Fruit fly (Drosophila melanogaster) whole organism, embryonic: ENCODE results near the gene CG12948.

ENCODE experiments used
- ATbp ChIP-seq: fragments of 200-800 bp; sonication (Bioruptor generic); optimal IDR thresholded peaks from 2 replicates; lab custom pipeline; 2017; ENCODE audit warnings: missing biosample characterization, mild to moderate bottlenecking, missing genetic modification characterization, missing genetic modification reagents
- Bgb ChIP-seq: fragments of 200-800 bp; sonication (Bioruptor generic); IDR thresholded peaks from 2 replicates; pipeline ENCODE4 v1.3.6; 2022; ENCODE audit warnings: missing biosample characterization, missing genetic modification characterization; ENCODE audit not compliant: partially characterized antibody
- CG10267 ChIP-seq: fragments of 200-800 bp; sonication (Bioruptor generic); optimal IDR thresholded peaks from 2 replicates; lab custom pipeline; 2018; ENCODE audit warnings: missing biosample characterization, mild to moderate bottlenecking, missing genetic modification characterization, moderate library complexity
- CG12219 ChIP-seq: fragments of 200-800 bp; sonication (Bioruptor generic); optimal IDR thresholded peaks from 3 replicates; lab custom pipeline; 2018; ENCODE audit warnings: missing biosample characterization, mild to moderate bottlenecking, missing genetic modification characterization
- CG13287 ChIP-seq: fragments of 200-800 bp; sonication (Bioruptor generic); IDR thresholded peaks from 2 replicates; pipeline ENCODE4 v1.3.6; 2022; ENCODE audit warnings: missing biosample characterization, missing genetic modification characterization; ENCODE audit not compliant: partially characterized antibody
- CG14710 ChIP-seq: fragments of 200-800 bp; sonication (Bioruptor generic); optimal IDR thresholded peaks from 3 replicates; lab custom pipeline; 2019; ENCODE audit warnings: missing biosample characterization, mild to moderate bottlenecking, missing genetic modification characterization, moderate library complexity
- CG17186 ChIP-seq: fragments of 200-800 bp; sonication (Bioruptor generic); optimal IDR thresholded peaks from 3 replicates; lab custom pipeline; 2017; ENCODE audit warnings: missing biosample characterization, missing genetic modification reagents, missing genetic modification characterization
- CG1792 ChIP-seq: fragments of 200-800 bp; sonication (Bioruptor generic); optimal IDR thresholded peaks from 2 replicates; lab custom pipeline; 2016; ENCODE audit warnings: missing biosample characterization, missing genetic modification characterization
- CG2129 ChIP-seq: fragments of 200-800 bp; sonication (Bioruptor generic); IDR thresholded peaks from 2 replicates; pipeline ENCODE4 v1.3.6; 2022; ENCODE audit warnings: missing biosample characterization, missing genetic modification characterization; ENCODE audit not compliant: partially characterized antibody
- CG30020 ChIP-seq: fragments of 200-800 bp; optimal IDR thresholded peaks from 2 replicates; lab custom pipeline; 2019; ENCODE audit warnings: missing biosample characterization, mild to moderate bottlenecking, missing genetic modification characterization, moderate library complexity
- CG31224 ChIP-seq: fragments of 200-800 bp; sonication (Bioruptor generic); IDR thresholded peaks from 2 replicates; pipeline ENCODE4 v1.3.6; 2022; ENCODE audit warnings: missing biosample characterization, missing genetic modification characterization
- CG34422 ChIP-seq: fragments of 200-800 bp; sonication (Bioruptor generic); IDR thresholded peaks from 3 replicates; pipeline ENCODE4 v1.3.6; 2022; ENCODE audit warnings: missing biosample characterization, missing genetic modification characterization
- CG3838 ChIP-seq: fragments of 200-800 bp; sonication (Bioruptor generic); optimal IDR thresholded peaks from 3 replicates; lab custom pipeline; 2016; ENCODE audit warnings: missing biosample characterization, missing genetic modification characterization
- CG3995 ChIP-seq: fragments of 200-800 bp; sonication (Bioruptor generic); optimal IDR thresholded peaks from 3 replicates; lab custom pipeline; 2016; ENCODE audit warnings: missing biosample characterization, missing genetic modification characterization
- CG4360 ChIP-seq: fragments of 200-800 bp; sonication (Bioruptor generic); IDR thresholded peaks from 2 replicates; pipeline ENCODE4 v1.3.6; 2022; ENCODE audit warnings: missing biosample characterization, missing genetic modification characterization
- CG4424 ChIP-seq: fragments of 200-800 bp; sonication (Bioruptor generic); optimal IDR thresholded peaks from 3 replicates; lab custom pipeline; 2016; ENCODE audit warnings: missing biosample characterization, missing genetic modification characterization
- CG6254 ChIP-seq: fragments of 200-800 bp; sonication (Bioruptor generic); optimal IDR thresholded peaks from 3 replicates; lab custom pipeline; 2017; ENCODE audit warnings: mild to moderate bottlenecking, missing biosample characterization, missing genetic modification reagents, missing genetic modification characterization
- CG7987 ChIP-seq: fragments of 200-800 bp; sonication (Bioruptor generic); optimal IDR thresholded peaks from 2 replicates; lab custom pipeline; 2018; ENCODE audit warnings: missing biosample characterization, mild to moderate bottlenecking, missing genetic modification characterization, moderate library complexity
- CG8478 ChIP-seq: fragments of >200 bp; optimal IDR thresholded peaks from 2 replicates; lab custom pipeline; 2018
- CG9797 ChIP-seq: fragments of 200-800 bp; sonication (Bioruptor generic); optimal IDR thresholded peaks from 3 replicates; lab custom pipeline; 2018; ENCODE audit warnings: missing biosample characterization, mild to moderate bottlenecking, missing genetic modification characterization
- CTCF ChIP-seq: fragments of 200-800 bp; sonication (Bioruptor generic); optimal IDR thresholded peaks from 2 replicates; lab custom pipeline; 2017; ENCODE audit warnings: missing biosample characterization, mild to moderate bottlenecking, missing genetic modification characterization, moderate library complexity
- Dp ChIP-seq: fragments of 200-800 bp; sonication (Bioruptor generic); optimal IDR thresholded peaks from 2 replicates; lab custom pipeline; 2018; ENCODE audit warnings: missing biosample characterization, mild to moderate bottlenecking, missing genetic modification characterization, moderate library complexity
- Dref ChIP-seq: fragments of 200-800 bp; sonication (Bioruptor generic); IDR thresholded peaks from 2 replicates; pipeline ENCODE4 v1.3.6; 2022; ENCODE audit warnings: missing biosample characterization, missing genetic modification characterization
- E2f2 ChIP-seq: fragments of 200-800 bp; sonication (Bioruptor generic); IDR thresholded peaks from 2 replicates; pipeline ENCODE4 v1.3.6; 2022; ENCODE audit warnings: missing biosample characterization, missing genetic modification characterization
- HmgZ ChIP-seq: fragments of 200-800 bp; sonication (Bioruptor generic); optimal IDR thresholded peaks from 2 replicates; lab custom pipeline; 2018; ENCODE audit warnings: missing biosample characterization, mild to moderate bottlenecking, missing genetic modification characterization
- MESR4 ChIP-seq: fragments of 200-800 bp; sonication (Bioruptor generic); optimal IDR thresholded peaks from 2 replicates; lab custom pipeline; 2018; ENCODE audit warnings: missing biosample characterization, mild to moderate bottlenecking, missing genetic modification characterization, moderate library complexity
- Med ChIP-seq: fragments of 200-800 bp; sonication (Bioruptor generic); peaks from one replicate; lab custom pipeline; 2016; ENCODE audit warnings: missing biosample characterization, missing genetic modification characterization, mild to moderate bottlenecking, inconsistent platforms, moderate library complexity
- Myb ChIP-seq: fragments of 200-800 bp; sonication (Bioruptor generic); optimal IDR thresholded peaks from 2 replicates; lab custom pipeline; 2016; ENCODE audit warnings: missing biosample characterization, missing genetic modification characterization
- Nf-YC ChIP-seq: fragments of 200-800 bp; optimal IDR thresholded peaks from 3 replicates; lab custom pipeline; 2019; ENCODE audit warnings: missing biosample characterization, mild to moderate bottlenecking, missing genetic modification characterization, moderate library complexity
- Opbp ChIP-seq: fragments of 200-800 bp; sonication (Bioruptor generic); IDR thresholded peaks from 3 replicates; pipeline ENCODE4 v1.3.6; 2022; ENCODE audit warnings: missing biosample characterization, missing genetic modification characterization; ENCODE audit not compliant: partially characterized antibody
- Ptx1 ChIP-seq: fragments of 200-800 bp; sonication (Bioruptor generic); IDR thresholded peaks from 2 replicates; pipeline ENCODE4 v1.3.6; 2022; ENCODE audit warnings: missing biosample characterization, missing genetic modification characterization
- Scr ChIP-seq: fragments of 200-800 bp; sonication (Bioruptor generic); IDR thresholded peaks from 2 replicates; pipeline ENCODE4 v1.3.6; 2022; ENCODE audit warnings: missing biosample characterization, missing genetic modification characterization; ENCODE audit not compliant: partially characterized antibody
- amos ChIP-seq: fragments of 200-800 bp; sonication (Bioruptor generic); IDR thresholded peaks from 2 replicates; pipeline ENCODE4 v1.3.6; 2022; ENCODE audit warnings: missing biosample characterization, missing genetic modification characterization; ENCODE audit not compliant: partially characterized antibody
- bbx ChIP-seq: fragments of 200-800 bp; sonication (Bioruptor generic); IDR thresholded peaks from 2 replicates; pipeline ENCODE4 v1.3.6; 2022; ENCODE audit warnings: missing biosample characterization, missing genetic modification characterization; ENCODE audit not compliant: partially characterized antibody
- croc ChIP-seq: fragments of 200-800 bp; sonication (Bioruptor generic); conservative IDR thresholded peaks from 3 replicates; pipeline ENCODE4 v1.3.6; 2022; ENCODE audit warnings: missing biosample characterization, missing genetic modification characterization
- hb ChIP-seq: fragments of 200-800 bp; sonication (Bioruptor generic); IDR thresholded peaks from 3 replicates; pipeline ENCODE4 v1.3.6; 2022; ENCODE audit warnings: missing biosample characterization, missing genetic modification characterization; ENCODE audit not compliant: partially characterized antibody
- hbn ChIP-seq: fragments of 200-800 bp; sonication (Bioruptor generic); IDR thresholded peaks from 2 replicates; pipeline ENCODE4 v1.3.6; 2022; ENCODE audit warnings: missing biosample characterization, missing genetic modification characterization; ENCODE audit not compliant: partially characterized antibody
- insv ChIP-seq, 2 experiments: fragments of 200-800 bp; sonication (Bioruptor generic); optimal IDR thresholded peaks; 3 replicates each; lab custom pipeline; 2016 to 2018; ENCODE audit warnings: missing biosample characterization in 2 of 2, missing genetic modification characterization in 2 of 2
- nerfin-1 ChIP-seq: fragments of 200-800 bp; sonication (Bioruptor generic); optimal IDR thresholded peaks from 3 replicates; lab custom pipeline; 2019; ENCODE audit warnings: missing biosample characterization, mild to moderate bottlenecking, missing genetic modification characterization, moderate library complexity
- pfk ChIP-seq: fragments of 200-800 bp; sonication (Bioruptor generic); optimal IDR thresholded peaks from 2 replicates; lab custom pipeline; 2018; ENCODE audit warnings: missing biosample characterization, mild to moderate bottlenecking, missing genetic modification characterization, moderate library complexity
- pita ChIP-seq: fragments of 200-800 bp; sonication (Bioruptor generic); optimal IDR thresholded peaks from 2 replicates; lab custom pipeline; 2017; ENCODE audit warnings: missing biosample characterization, mild to moderate bottlenecking, missing genetic modification characterization
- pros ChIP-seq: fragments of 200-800 bp; sonication (Bioruptor generic); optimal IDR thresholded peaks from 3 replicates; lab custom pipeline; 2019; ENCODE audit warnings: missing biosample characterization, mild to moderate bottlenecking, missing genetic modification characterization, moderate library complexity
- pzg ChIP-seq: fragments of 200-800 bp; sonication (Bioruptor generic); optimal IDR thresholded peaks from 3 replicates; lab custom pipeline; 2018; ENCODE audit warnings: missing biosample characterization, mild to moderate bottlenecking, missing genetic modification characterization, moderate library complexity
- stwl ChIP-seq: fragments of 200-800 bp; sonication (Bioruptor generic); optimal IDR thresholded peaks from 3 replicates; lab custom pipeline; 2018; ENCODE audit warnings: missing biosample characterization, mild to moderate bottlenecking, missing genetic modification characterization, moderate library complexity
- tna ChIP-seq: fragments of 200-800 bp; sonication (Bioruptor generic); IDR thresholded peaks from 2 replicates; pipeline ENCODE4 v1.3.6; 2022; ENCODE audit warnings: missing biosample characterization, missing genetic modification characterization; ENCODE audit not compliant: partially characterized antibody
- trem ChIP-seq: fragments of 200-800 bp; optimal IDR thresholded peaks from 3 replicates; lab custom pipeline; 2019; ENCODE audit warnings: missing biosample characterization, mild to moderate bottlenecking, missing genetic modification characterization, moderate library complexity
- unc-4 ChIP-seq: fragments of 200-800 bp; sonication (Bioruptor generic); IDR thresholded peaks from 2 replicates; pipeline ENCODE4 v1.3.6; 2022; ENCODE audit warnings: missing biosample characterization, missing genetic modification characterization; ENCODE audit not compliant: partially characterized antibody

Gene CG12948

DNA sequence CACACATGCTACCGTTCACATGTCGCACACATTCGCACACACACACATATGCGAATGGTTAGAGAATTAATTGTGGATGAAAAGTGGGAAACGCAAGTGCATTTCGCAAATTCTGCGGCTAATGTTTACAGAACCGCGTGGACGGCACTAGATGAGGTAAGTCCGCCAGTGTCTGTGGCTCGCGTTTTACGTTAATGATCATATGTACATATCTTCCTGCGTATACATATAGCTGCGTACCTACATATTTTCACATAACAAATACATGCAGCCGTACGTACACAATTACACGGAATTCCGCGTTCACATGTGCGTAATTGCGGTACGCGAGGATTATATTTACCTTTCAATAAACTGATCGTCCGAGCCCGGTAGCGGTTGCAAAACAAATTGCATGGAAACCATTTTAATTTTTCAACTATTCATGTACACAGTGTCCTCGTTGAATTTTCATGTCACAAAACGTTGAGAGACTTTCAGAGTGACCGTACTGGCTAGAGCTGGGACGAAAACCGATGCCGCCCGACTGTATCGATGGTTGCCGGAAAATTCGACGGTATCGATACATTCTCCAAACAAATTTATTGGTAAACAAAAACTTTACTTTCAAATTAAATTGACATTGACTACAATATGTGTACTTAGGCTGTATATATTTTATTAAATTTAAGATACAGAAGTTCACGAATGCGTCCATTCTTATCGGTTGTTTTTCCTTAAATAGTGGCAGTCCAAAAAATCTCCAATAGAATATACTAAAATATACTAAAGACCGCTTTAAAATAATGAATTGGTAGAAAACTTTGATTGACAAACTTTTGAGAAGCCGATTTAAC, 22.2 kb downstream of the CG12948 start, which contains the start of gene hyd (continued):
- TF ChIP-seq CG30020 (tag; lab: Kevin White, UChicago), result peak; percentile 51
- no peak for TF ChIP-seq CG3838
- TF ChIP-seq pros (GFP tag; lab: Kevin White, UChicago), result no peak
- TF ChIP-seq pzg (GFP tag; lab: Kevin White, UChicago), result peak; percentile 83
- peak; percentile 36 for TF ChIP-seq CG1792
- peak; percentile 71; the same call in 1 of the 3 replicates for TF ChIP-seq CG34422 (GFP tag; lab: Robert Waterston, UW)
- peak; percentile 89 for TF ChIP-seq nerfin-1
- TF ChIP-seq stwl (tag; lab: Kevin White, UChicago), result peak; percentile 62
- TF ChIP-seq HmgZ, result peak; percentile 28
- TF ChIP-seq CG14710, result peak; percentile 63
- peak; percentile 77 for TF ChIP-seq CG2129 (GFP tag; lab: Robert Waterston, UW)
- TF ChIP-seq Dp (GFP tag; lab: Kevin White, UChicago), result peak; percentile 57
- no peak for TF ChIP-seq croc (GFP tag; lab: Robert Waterston, UW)
- peak; percentile 88 for TF ChIP-seq Scr (GFP tag; lab: Robert Waterston, UW)
- TF ChIP-seq CG6254 (GFP tag; lab: Kevin White, UChicago), result no peak
- peak; percentile 84 for TF ChIP-seq CG8478 (lab: Kevin White, UChicago)
- no peak for TF ChIP-seq CG4360 (GFP tag; lab: Robert Waterston, UW)
- peak in 1 of 2 experiments; percentile 14 for TF ChIP-seq insv (GFP tag; optimal IDR thresholded peaks at IDR 0.05; lab: Kevin White, UChicago)
- peak; percentile 29 for TF ChIP-seq pita (GFP tag; lab: Kevin White, UChicago)
- TF ChIP-seq unc-4 (GFP tag; lab: Robert Waterston, UW), result peak; percentile 81
- TF ChIP-seq CG13287 (GFP tag; lab: Robert Waterston, UW), result peak; percentile 87
- TF ChIP-seq tna (GFP tag; lab: Robert Waterston, UW), result peak; percentile 77
- peak; percentile 90 for TF ChIP-seq amos
- peak; percentile 73 for TF ChIP-seq hbn (GFP tag; lab: Robert Waterston, UW)
- TF ChIP-seq Myb, result peak; percentile 76
- peak; percentile 85 for TF ChIP-seq Bgb (GFP tag; lab: Robert Waterston, UW)
- TF ChIP-seq CG7987 (GFP tag; lab: Kevin White, UChicago), result no peak
- no peak for TF ChIP-seq Nf-YC (tag; lab: Kevin White, UChicago)
- TF ChIP-seq CG9797 (GFP tag; lab: Kevin White, UChicago), result peak; percentile 88
- no peak for TF ChIP-seq ATbp (GFP tag; lab: Kevin White, UChicago)
- TF ChIP-seq pfk, result no peak
- TF ChIP-seq Opbp, result peak; percentile 87
- peak; percentile 45 for TF ChIP-seq CG3995 (GFP tag; lab: Kevin White, UChicago)
- TF ChIP-seq E2f2 (GFP tag; lab: Robert Waterston, UW), result peak; percentile 51; the same call in 1 of the 2 replicates
- peak; percentile 74; the same call in 2 of the 3 replicates for TF ChIP-seq hb (GFP tag; lab: Robert Waterston, UW)
- peak; percentile 2 for TF ChIP-seq CG4424 (GFP tag; lab: Kevin White, UChicago)
- TF ChIP-seq CG31224 (GFP tag; lab: Robert Waterston, UW), result no peak
- peak; percentile 82 for TF ChIP-seq bbx (GFP tag; lab: Robert Waterston, UW)
- TF ChIP-seq CG10267 (tag; lab: Kevin White, UChicago), result peak; percentile 43
- TF ChIP-seq MESR4 (GFP tag; lab: Kevin White, UChicago), result peak; percentile 92
- peak; percentile 34 for TF ChIP-seq CTCF (GFP tag; lab: Kevin White, UChicago)
- TF ChIP-seq Ptx1 (GFP tag; lab: Robert Waterston, UW), result no peak
- peak; percentile 89 for TF ChIP-seq Dref
- no peak for TF ChIP-seq CG12219 (GFP tag; lab: Kevin White, UChicago)
- peak; percentile 97 for TF ChIP-seq trem (tag; lab: Kevin White, UChicago)
- peak; percentile 24 for TF ChIP-seq CG17186 (GFP tag; lab: Kevin White, UChicago)
- peak; percentile 77 for TF ChIP-seq Med (GFP tag; lab: Kevin White, UChicago)
